Worm (Caenorhabditis elegans) whole organism, midembryonic: ENCODE measurements around the gene lim-4.

ENCODE experiments used
- T22C8.4 ChIP-seq: fragments of 200-800 bp; sonication (Bioruptor generic); IDR thresholded peaks from 2 replicates; pipeline ENCODE4 v1.3.6; 2022; ENCODE audit warnings: missing genetic modification characterization, missing compliant biosample characterization
- flt-1 ChIP-seq: fragments of 200-800 bp; sonication (Bioruptor generic); IDR thresholded peaks from 2 replicates; pipeline ENCODE4 v1.3.6; 2022; ENCODE audit warnings: missing genetic modification characterization, missing compliant biosample characterization
- med-1 ChIP-seq: sonication (generic microtip); optimal IDR thresholded peaks from 2 replicates; lab custom pipeline; 2017; ENCODE audit warnings: missing genetic modification characterization, mild to moderate bottlenecking, missing compliant biosample characterization, antibody characterized with exemption, missing genetic modification reagents; ENCODE audit not compliant: insufficient read depth
- ref-1 ChIP-seq: fragments of 200-800 bp; sonication (Bioruptor generic); conservative IDR thresholded peaks from 2 replicates; pipeline ENCODE4 v1.3.6; 2022; ENCODE audit warnings: missing genetic modification reagents, missing genetic modification characterization, missing compliant biosample characterization
- tab-1 ChIP-seq: fragments of 200-800 bp; sonication (Bioruptor generic); IDR thresholded peaks from 2 replicates; pipeline ENCODE4 v1.3.6; 2022; ENCODE audit warnings: missing genetic modification characterization, missing compliant biosample characterization
- ztf-23 ChIP-seq: fragments of 200-800 bp; sonication (Bioruptor generic); IDR thresholded peaks from 2 replicates; pipeline ENCODE4 v1.3.6; 2022; ENCODE audit warnings: missing genetic modification reagents, missing genetic modification characterization, missing compliant biosample characterization

DNA sequence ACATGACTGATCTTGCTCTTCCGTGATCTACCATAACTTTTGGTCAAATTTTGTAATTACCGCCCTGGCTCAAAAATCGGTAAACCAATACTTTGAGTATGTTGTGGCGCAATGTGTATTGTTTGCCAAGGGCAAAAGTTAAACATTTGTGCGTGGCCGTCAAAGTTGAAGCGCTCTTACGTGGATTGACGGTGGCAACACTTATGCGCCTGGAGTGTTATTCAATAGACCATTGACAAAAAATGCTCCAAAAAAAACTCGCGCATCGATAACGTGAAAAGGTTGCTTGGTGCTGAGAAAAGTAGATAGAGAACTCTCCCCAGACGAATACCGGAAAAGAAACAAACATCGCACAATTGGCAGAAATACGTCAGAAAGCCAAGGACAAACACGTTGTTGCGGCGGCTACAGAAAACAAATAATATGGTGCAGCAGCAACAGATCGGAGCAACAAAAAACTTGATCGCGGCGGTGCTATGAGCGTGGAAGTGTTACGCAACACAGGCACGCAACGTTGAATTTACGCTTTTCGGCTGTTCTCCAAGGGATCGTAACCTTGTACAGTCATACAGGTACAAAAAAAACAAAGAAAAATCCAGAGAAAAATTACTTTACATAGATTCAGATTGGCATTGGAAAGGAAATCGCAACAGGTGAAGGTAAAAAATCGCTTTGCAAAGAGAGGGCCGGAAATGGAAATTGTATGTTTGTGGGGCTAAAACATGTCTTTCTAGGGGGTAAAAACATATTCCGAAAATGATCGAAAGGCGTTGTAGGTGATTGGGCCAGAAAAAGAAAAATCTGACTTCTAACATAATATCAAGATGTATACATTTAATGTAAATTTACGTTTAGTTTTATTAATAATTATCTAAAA is 39.1 kb downstream of the lim-4 start:
- TF ChIP-seq ref-1 (GFP tag; lab: Robert Waterston, UW) (no peak), tab-1 (no peak), med-1 (GFP tag; lab: Kevin White, UChicago) (no peak), flt-1 (GFP tag; lab: Robert Waterston, UW) (no peak), ztf-23 (no peak), T22C8.4 (GFP tag; lab: Robert Waterston, UW) (no peak)
